Worm (Caenorhabditis elegans) whole organism, L2 larva: ENCODE data around the gene msp-63.

ENCODE experiments used
- ama-1 ChIP-seq: fragments of 150-350 bp; optimal IDR thresholded peaks from 2 replicates; lab custom pipeline; 2018; ENCODE audit warnings: inconsistent platforms
- ceh-82 ChIP-seq: fragments of 150-350 bp; optimal IDR thresholded peaks from 2 replicates; lab custom pipeline; 2014; ENCODE audit warnings: missing biosample characterization, missing genetic modification characterization
- elt-1 ChIP-seq: fragments of 150-350 bp; optimal IDR thresholded peaks from 2 replicates; lab custom pipeline; 2014; ENCODE audit warnings: missing biosample characterization, missing genetic modification characterization
- lin-11 ChIP-seq: fragments of 150-350 bp; sonication (generic microtip); optimal IDR thresholded peaks from 2 replicates; lab custom pipeline; 2014; ENCODE audit warnings: missing biosample characterization, missing genetic modification characterization, inconsistent platforms, mixed read lengths
- lin-13 ChIP-seq: fragments of 150-350 bp; optimal IDR thresholded peaks from 2 replicates; lab custom pipeline; 2014; ENCODE audit warnings: missing biosample characterization, missing genetic modification reagents, missing genetic modification characterization
- lin-39 ChIP-seq: fragments of 150-350 bp; optimal IDR thresholded peaks from 2 replicates; lab custom pipeline; 2014; ENCODE audit warnings: missing biosample characterization, missing genetic modification reagents, missing genetic modification characterization
- nhr-11 ChIP-seq: fragments of 150-350 bp; optimal IDR thresholded peaks from 2 replicates; lab custom pipeline; 2014; ENCODE audit warnings: missing biosample characterization, missing genetic modification characterization
- nhr-237 ChIP-seq: fragments of 150-350 bp; optimal IDR thresholded peaks from 2 replicates; lab custom pipeline; 2014; ENCODE audit warnings: missing biosample characterization, missing genetic modification characterization
- nhr-25 ChIP-seq: fragments of 150-350 bp; sonication (generic microtip); optimal IDR thresholded peaks from 3 replicates; lab custom pipeline; 2014; ENCODE audit warnings: missing biosample characterization, missing genetic modification characterization
- peb-1 ChIP-seq: fragments of 150-350 bp; optimal IDR thresholded peaks from 2 replicates; lab custom pipeline; 2014; ENCODE audit warnings: missing biosample characterization, missing genetic modification characterization
- zag-1 ChIP-seq: fragments of 150-350 bp; optimal IDR thresholded peaks from 2 replicates; lab custom pipeline; 2014; ENCODE audit warnings: missing biosample characterization, missing genetic modification characterization
- ztf-11 ChIP-seq: sonication (generic microtip); optimal IDR thresholded peaks from 2 replicates; lab custom pipeline; 2017; ENCODE audit warnings: missing biosample characterization, missing genetic modification characterization

ce11 chrII:5804288-5804687 lies 7.0 kb upstream of the msp-63 start:
- TF ChIP-seq lin-39 (tag; lab: Kevin White, UChicago): no peak
- no peak for TF ChIP-seq ama-1 (lab: Kevin White, UChicago)
- TF ChIP-seq peb-1 (tag; lab: Kevin White, UChicago): no peak
- TF ChIP-seq ceh-82: no peak
- TF ChIP-seq lin-11 (tag; lab: Kevin White, UChicago): no peak
- TF ChIP-seq nhr-11: no peak
- no peak for TF ChIP-seq elt-1 (tag; lab: Kevin White, UChicago)
- TF ChIP-seq nhr-237 (tag; lab: Kevin White, UChicago): no peak
- no peak for TF ChIP-seq zag-1 (tag; lab: Kevin White, UChicago)
- TF ChIP-seq lin-13 (GFP tag; lab: Kevin White, UChicago): no peak
- TF ChIP-seq ztf-11 (tag; lab: Kevin White, UChicago): no peak
- TF ChIP-seq nhr-25 (tag; lab: Kevin White, UChicago): no peak
